Fruit fly (Drosophila melanogaster) S2 (cell line): Measurements from ENCODE around the gene alpha4GT2.

Source experiments
- CG8478 ChIP-seq: fragments of >200 bp; optimal IDR thresholded peaks from 2 replicates; lab custom pipeline; 2018
- CTCF ChIP-seq, 2 experiments: fragments of >200 bp; optimal IDR thresholded peaks; 2 replicates each; lab custom pipeline; 2018

The alpha4GT2 gene

dm6 chr3R:25831799-25832280, at the start of gene alpha4GT2, which contains the start of gene Mst57Da:
Gene alpha4GT2, plus strand, starts transcription at chr3R:25832230.
Gene Mst57Da, minus strand, starts transcription at chr3R:25831899.
- TF ChIP-seq CTCF (optimal IDR thresholded peaks at IDR 0.05; lab: Kevin White, UChicago) (no peak), CG8478 (lab: Kevin White, UChicago) (no peak)

dm6 chr3R:25782855-25783424, 49.1 kb upstream of the alpha4GT2 start:
- no peak for TF ChIP-seq CG8478 (lab: Kevin White, UChicago)

dm6 chr3R:25787198-25787597, 44.8 kb upstream of the alpha4GT2 start, which contains the start of gene CG4960:
Gene CG4960, minus strand, starts transcription at chr3R:25787298.
- TF ChIP-seq CTCF (optimal IDR thresholded peaks at IDR 0.05; lab: Kevin White, UChicago) (no peak), CG8478 (lab: Kevin White, UChicago) (no peak)

- TF ChIP-seq CTCF (optimal IDR thresholded peaks at IDR 0.05; lab: Kevin White, UChicago) = no peak
- no peak for TF ChIP-seq CG8478 (lab: Kevin White, UChicago)
Observed at dm6 chr3R:25789355-25789754, 42.7 kb upstream of the alpha4GT2 start, which contains the start of gene CG31380. Gene CG31380, minus strand, starts transcription at chr3R:25789455.

dm6 chr3R:25790371-25790770, 41.7 kb upstream of the alpha4GT2 start, which contains the start of gene CG31093:
Gene CG31093, minus strand, starts transcription at chr3R:25790471.
- TF ChIP-seq CG8478 (lab: Kevin White, UChicago) (no peak), CTCF (optimal IDR thresholded peaks at IDR 0.05; lab: Kevin White, UChicago) (no peak)

dm6 chr3R:25791807-25792206, 40.2 kb upstream of the alpha4GT2 start:
- TF ChIP-seq CG8478 (lab: Kevin White, UChicago) (no peak), CTCF (optimal IDR thresholded peaks at IDR 0.05; lab: Kevin White, UChicago) (no peak)

dm6 chr3R:25806145-25806544, 25.9 kb upstream of the alpha4GT2 start, which contains the start of gene BG642167:
Gene BG642167, plus strand, starts transcription at chr3R:25806445.
- TF ChIP-seq CG8478 (lab: Kevin White, UChicago) (no peak), CTCF (optimal IDR thresholded peaks at IDR 0.05; lab: Kevin White, UChicago) (no peak)

dm6 chr3R:25810796-25811195, 21.2 kb upstream of the alpha4GT2 start, which contains the start of gene CG5024:
Gene CG5024, plus strand, starts transcription at chr3R:25811096.
- TF ChIP-seq CG8478 (lab: Kevin White, UChicago) = no peak
- no peak for TF ChIP-seq CTCF (optimal IDR thresholded peaks at IDR 0.05; lab: Kevin White, UChicago)

- TF ChIP-seq CG8478 (lab: Kevin White, UChicago) (no peak), CTCF (optimal IDR thresholded peaks at IDR 0.05; lab: Kevin White, UChicago) (no peak)
Observed at dm6 chr3R:25811611-25812010, 20.4 kb upstream of the alpha4GT2 start, which contains the start of the genes Acam and CG17770. Gene Acam, plus strand, starts transcription at chr3R:25811911. Gene CG17770, plus strand, starts transcription at chr3R:25811911.

- no peak for TF ChIP-seq CTCF (optimal IDR thresholded peaks at IDR 0.05; lab: Kevin White, UChicago)
- no peak for TF ChIP-seq CG8478 (lab: Kevin White, UChicago)
Observed at dm6 chr3R:25815179-25815578, 16.9 kb upstream of the alpha4GT2 start, which contains the start of gene CG14354. Gene CG14354, plus strand, starts transcription at chr3R:25815479.

- TF ChIP-seq CG8478 (lab: Kevin White, UChicago) = no peak
- TF ChIP-seq CTCF (optimal IDR thresholded peaks at IDR 0.05; lab: Kevin White, UChicago) = no peak
Observed at dm6 chr3R:25829598-25829997, 2.4 kb upstream of the alpha4GT2 start, which contains the start of gene Mst57Dc. Gene Mst57Dc, minus strand, starts transcription at chr3R:25829698.

- TF ChIP-seq CTCF (optimal IDR thresholded peaks at IDR 0.05; lab: Kevin White, UChicago) (no peak), CG8478 (lab: Kevin White, UChicago) (no peak)
Observed at dm6 chr3R:25830128-25830527, 1.9 kb upstream of the alpha4GT2 start, which contains the start of gene Sfp96F. Gene Sfp96F, minus strand, starts transcription at chr3R:25830228.

dm6 chr3R:25830814-25831213, 1.2 kb upstream of the alpha4GT2 start, which contains the start of gene Mst57Db:
Gene Mst57Db, minus strand, starts transcription at chr3R:25830914.
- no peak for TF ChIP-seq CG8478 (lab: Kevin White, UChicago)
- TF ChIP-seq CTCF (optimal IDR thresholded peaks at IDR 0.05; lab: Kevin White, UChicago) = no peak

dm6 chr3R:25851224-25851682, 19.2 kb downstream of the alpha4GT2 start, which contains the start of the genes CG14545 and CG5886:
Gene CG14545, minus strand, starts transcription at chr3R:25851291.
Gene CG5886, plus strand, starts transcription at chr3R:25851632.
- TF ChIP-seq CG8478 (lab: Kevin White, UChicago) (no peak), CTCF (optimal IDR thresholded peaks at IDR 0.05; lab: Kevin White, UChicago) (peak; percentile 91 to 96)

dm6 chr3R:25854825-25855224, 22.8 kb downstream of the alpha4GT2 start:
- TF ChIP-seq CTCF (optimal IDR thresholded peaks at IDR 0.05; lab: Kevin White, UChicago) (no peak), CG8478 (lab: Kevin White, UChicago) (no peak)
